Worm (Caenorhabditis elegans): Measurements from ENCODE around the gene clec-230.

DNA sequence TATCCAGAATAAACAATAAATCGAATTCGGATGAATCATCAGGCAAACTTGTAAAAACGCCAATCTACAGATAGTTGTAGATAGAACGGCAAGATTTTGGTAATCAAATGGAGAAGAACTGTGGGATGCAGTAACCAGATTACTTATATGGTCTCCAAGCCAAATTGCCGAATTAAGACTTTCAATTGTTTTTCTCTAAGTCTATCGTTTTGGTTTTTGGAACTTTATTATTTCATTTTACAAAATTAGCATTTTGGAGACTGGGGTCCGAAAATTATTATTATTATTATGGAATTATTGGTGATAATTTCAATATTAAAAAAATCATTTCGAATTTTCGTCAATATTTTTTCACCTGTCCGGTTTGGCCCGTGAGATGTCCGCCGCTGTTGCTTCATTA is 9.6 kb downstream of the clec-230 start, which contains the start of gene clec-228:
- TF ChIP-seq snpc-4 (tag; optimal IDR thresholded peaks at IDR 0.05) (no peak), pha-4 (tag; optimal IDR thresholded peaks at IDR 0.05) (no peak), nhr-28 (tag; optimal IDR thresholded peaks at IDR 0.05) (no peak), blmp-1 (tag; optimal IDR thresholded peaks at IDR 0.05) (no peak), nhr-237 (tag; optimal IDR thresholded peaks at IDR 0.05) (no peak), lin-13 (tag; optimal IDR thresholded peaks at IDR 0.05) (no peak), lin-32 (GFP tag; optimal IDR thresholded peaks at IDR 0.05) (no peak), sem-2 (GFP tag; optimal IDR thresholded peaks at IDR 0.05) (no peak)

Data from whole organism, mixed stage, embryonic.